Worm (Caenorhabditis elegans) whole organism, late embryonic: Measurements from ENCODE around the gene B0416.7.

Experiments used
- C08G9.2 ChIP-seq: sonication (generic microtip); optimal IDR thresholded peaks from 2 replicates; lab custom pipeline; 2016; ENCODE audit warnings: mild to moderate bottlenecking, missing genetic modification characterization, moderate library complexity, missing compliant biosample characterization
- C38D4.7 ChIP-seq: fragments of 200-800 bp; sonication (Bioruptor generic); optimal IDR thresholded peaks from 2 replicates; lab custom pipeline; 2018; ENCODE audit warnings: mild to moderate bottlenecking, missing genetic modification characterization, moderate library complexity, missing compliant biosample characterization
- K02D7.2 ChIP-seq: sonication (generic microtip); optimal IDR thresholded peaks from 2 replicates; lab custom pipeline; 2017; ENCODE audit warnings: mild to moderate bottlenecking, missing genetic modification characterization, missing compliant biosample characterization
- T23F11.4 ChIP-seq: fragments of 200-800 bp; sonication (Bioruptor generic); optimal IDR thresholded peaks from 2 replicates; lab custom pipeline; 2018; ENCODE audit warnings: mild to moderate bottlenecking, missing genetic modification characterization, missing compliant biosample characterization
- Y22D7AL.16 ChIP-seq: sonication (generic microtip); optimal IDR thresholded peaks from 2 replicates; lab custom pipeline; 2016; ENCODE audit warnings: missing genetic modification characterization, missing compliant biosample characterization
- ahr-1 ChIP-seq: sonication (generic microtip); optimal IDR thresholded peaks from 2 replicates; lab custom pipeline; 2016; ENCODE audit warnings: missing genetic modification characterization, missing compliant biosample characterization
- ama-1 ChIP-seq: fragments of 150-350 bp; optimal IDR thresholded peaks from 2 replicates; lab custom pipeline; 2014
- ceh-18 ChIP-seq: sonication (generic microtip); optimal IDR thresholded peaks from 2 replicates; lab custom pipeline; 2016; ENCODE audit warnings: missing genetic modification characterization, missing compliant biosample characterization
- ceh-2 ChIP-seq: sonication (generic microtip); optimal IDR thresholded peaks from 2 replicates; lab custom pipeline; 2016; ENCODE audit warnings: missing genotype, missing genetic modification characterization, missing compliant biosample characterization
- ceh-24 ChIP-seq: sonication (generic microtip); optimal IDR thresholded peaks from 2 replicates; lab custom pipeline; 2016; ENCODE audit warnings: mild to moderate bottlenecking, missing genetic modification characterization, missing compliant biosample characterization
- ceh-30 ChIP-seq: fragments of 150-350 bp; optimal IDR thresholded peaks from 2 replicates; lab custom pipeline; 2014; ENCODE audit warnings: missing biosample characterization, missing genetic modification characterization
- ceh-34 ChIP-seq: sonication (generic microtip); optimal IDR thresholded peaks from 2 replicates; lab custom pipeline; 2016; ENCODE audit warnings: mild to moderate bottlenecking, missing genetic modification characterization, missing compliant biosample characterization
- ceh-48 ChIP-seq: sonication (generic microtip); optimal IDR thresholded peaks from 2 replicates; lab custom pipeline; 2016; ENCODE audit warnings: missing genetic modification characterization, inconsistent platforms, missing compliant biosample characterization
- ceh-6 ChIP-seq: fragments of 200-800 bp; sonication (Bioruptor generic); optimal IDR thresholded peaks from 2 replicates; lab custom pipeline; 2018; ENCODE audit warnings: mild to moderate bottlenecking, missing genetic modification characterization, missing compliant biosample characterization
- dmd-4 ChIP-seq: sonication (generic microtip); optimal IDR thresholded peaks from 2 replicates; lab custom pipeline; 2016; ENCODE audit warnings: borderline replicate concordance, missing genetic modification characterization, missing compliant biosample characterization
- dve-1 ChIP-seq: sonication (generic microtip); optimal IDR thresholded peaks from 2 replicates; lab custom pipeline; 2017; ENCODE audit warnings: antibody characterized with exemption, mild to moderate bottlenecking, missing genetic modification characterization, missing compliant biosample characterization
- elt-2 ChIP-seq: sonication (generic microtip); optimal IDR thresholded peaks from 2 replicates; lab custom pipeline; 2016; ENCODE audit warnings: missing genetic modification reagents, missing genetic modification characterization, missing compliant biosample characterization
- elt-4 ChIP-seq: sonication (generic microtip); optimal IDR thresholded peaks from 2 replicates; lab custom pipeline; 2016; ENCODE audit warnings: missing genetic modification characterization, missing compliant biosample characterization
- eyg-1 ChIP-seq: sonication (generic microtip); optimal IDR thresholded peaks from 2 replicates; lab custom pipeline; 2016; ENCODE audit warnings: missing genotype, missing genetic modification characterization, missing compliant biosample characterization
- fax-1 ChIP-seq: sonication (generic microtip); optimal IDR thresholded peaks from 2 replicates; lab custom pipeline; 2016; ENCODE audit warnings: missing genotype, missing genetic modification characterization, missing compliant biosample characterization
- fkh-6 ChIP-seq: sonication (generic microtip); optimal IDR thresholded peaks from 2 replicates; lab custom pipeline; 2016; ENCODE audit warnings: missing genetic modification characterization, missing compliant biosample characterization
- gmeb-2 ChIP-seq: sonication (generic microtip); optimal IDR thresholded peaks from 2 replicates; lab custom pipeline; 2016; ENCODE audit warnings: missing genetic modification characterization, inconsistent platforms, missing compliant biosample characterization
- hlh-13 ChIP-seq: fragments of 200-800 bp; sonication (Bioruptor generic); optimal IDR thresholded peaks from 2 replicates; lab custom pipeline; 2018; ENCODE audit warnings: mild to moderate bottlenecking, missing genetic modification characterization, missing compliant biosample characterization
- hlh-6 ChIP-seq: sonication (generic microtip); optimal IDR thresholded peaks from 2 replicates; lab custom pipeline; 2016; ENCODE audit warnings: missing genotype, missing genetic modification characterization, missing compliant biosample characterization
- hlh-8 ChIP-seq: sonication (generic microtip); optimal IDR thresholded peaks from 2 replicates; lab custom pipeline; 2016; ENCODE audit warnings: missing genotype, missing genetic modification characterization, missing compliant biosample characterization
- lim-6 ChIP-seq: sonication (generic microtip); optimal IDR thresholded peaks from 2 replicates; lab custom pipeline; 2016; ENCODE audit warnings: missing genetic modification characterization, missing compliant biosample characterization
- lin-11 ChIP-seq: fragments of 200-800 bp; sonication (Bioruptor generic); optimal IDR thresholded peaks from 2 replicates; lab custom pipeline; 2018; ENCODE audit warnings: mild to moderate bottlenecking, missing genetic modification characterization, missing compliant biosample characterization
- madf-2 ChIP-seq: sonication (generic microtip); optimal IDR thresholded peaks from 2 replicates; lab custom pipeline; 2017; ENCODE audit warnings: missing genetic modification characterization, missing compliant biosample characterization
- mec-3 ChIP-seq: sonication (generic microtip); optimal IDR thresholded peaks from 2 replicates; lab custom pipeline; 2016; ENCODE audit warnings: borderline replicate concordance, missing genetic modification characterization, missing compliant biosample characterization
- nhr-232 ChIP-seq: sonication (generic microtip); optimal IDR thresholded peaks from 2 replicates; lab custom pipeline; 2016; ENCODE audit warnings: missing genetic modification characterization, missing compliant biosample characterization
- npax-4 ChIP-seq: sonication (generic microtip); optimal IDR thresholded peaks from 2 replicates; lab custom pipeline; 2016; ENCODE audit warnings: missing genetic modification characterization, missing compliant biosample characterization
- pag-3 ChIP-seq: sonication (generic microtip); optimal IDR thresholded peaks from 2 replicates; lab custom pipeline; 2016; ENCODE audit warnings: missing compliant biosample characterization, missing genetic modification characterization, borderline replicate concordance
- pat-9 ChIP-seq: fragments of 200-800 bp; sonication (Bioruptor generic); optimal IDR thresholded peaks from 2 replicates; lab custom pipeline; 2018; ENCODE audit warnings: mild to moderate bottlenecking, missing genetic modification characterization, moderate library complexity, missing compliant biosample characterization
- pax-1 ChIP-seq: fragments of 150-350 bp; optimal IDR thresholded peaks from 2 replicates; lab custom pipeline; 2014; ENCODE audit warnings: missing biosample characterization, missing genetic modification characterization
- pqm-1 ChIP-seq: sonication (generic microtip); optimal IDR thresholded peaks from 2 replicates; lab custom pipeline; 2016; ENCODE audit warnings: missing genetic modification characterization, missing compliant biosample characterization
- pros-1 ChIP-seq: fragments of 150-350 bp; optimal IDR thresholded peaks from 2 replicates; lab custom pipeline; 2014; ENCODE audit warnings: missing biosample characterization, missing genetic modification reagents, missing genetic modification characterization
- ref-2 ChIP-seq: sonication (generic microtip); optimal IDR thresholded peaks from 2 replicates; lab custom pipeline; 2016; ENCODE audit warnings: missing genetic modification characterization, missing compliant biosample characterization
- rnt-1 ChIP-seq: sonication (generic microtip); optimal IDR thresholded peaks from 2 replicates; lab custom pipeline; 2016; ENCODE audit warnings: missing genetic modification characterization, missing compliant biosample characterization
- sox-2 ChIP-seq: fragments of 200-800 bp; sonication (Bioruptor generic); IDR thresholded peaks from 2 replicates; pipeline ENCODE4 v1.3.6; 2022; ENCODE audit warnings: missing genetic modification reagents, missing genetic modification characterization, missing compliant biosample characterization
- sox-4 ChIP-seq: sonication (generic microtip); optimal IDR thresholded peaks from 2 replicates; lab custom pipeline; 2017; ENCODE audit warnings: mild to moderate bottlenecking, missing genetic modification characterization, inconsistent platforms, missing compliant biosample characterization
- syd-9 ChIP-seq: sonication (generic microtip); optimal IDR thresholded peaks from 2 replicates; lab custom pipeline; 2016; ENCODE audit warnings: mild to moderate bottlenecking, missing genetic modification characterization, moderate library complexity, missing compliant biosample characterization
- tbx-2 ChIP-seq: sonication (generic microtip); optimal IDR thresholded peaks from 2 replicates; lab custom pipeline; 2016; ENCODE audit warnings: missing genetic modification characterization, missing compliant biosample characterization
- tbx-7 ChIP-seq: sonication (generic microtip); optimal IDR thresholded peaks from 2 replicates; lab custom pipeline; 2016; ENCODE audit warnings: missing genotype, missing genetic modification characterization, missing compliant biosample characterization
- ttx-3 ChIP-seq: sonication (generic microtip); optimal IDR thresholded peaks from 2 replicates; lab custom pipeline; 2016; ENCODE audit warnings: missing genetic modification reagents, missing genetic modification characterization, missing compliant biosample characterization
- unc-3 ChIP-seq, 2 experiments: fragments of 200-800 bp in 1 of 2; sonication (Bioruptor generic) in 1 of 2; sonication (generic microtip) in 1 of 2; conservative IDR thresholded peaks in 1 of 2; optimal IDR thresholded peaks in 1 of 2; 2 replicates each; pipeline versions ENCODE4 v1.3.6 to Lab custom; 2016 to 2022; ENCODE audit warnings: missing compliant biosample characterization in 2 of 2, missing genetic modification characterization in 2 of 2, missing genetic modification reagents in 1 of 2
- unc-55 ChIP-seq: sonication (generic microtip); optimal IDR thresholded peaks from 2 replicates; lab custom pipeline; 2017; ENCODE audit warnings: missing biosample characterization, missing genetic modification reagents, missing genetic modification characterization
- zip-5 ChIP-seq: sonication (generic microtip); optimal IDR thresholded peaks from 2 replicates; lab custom pipeline; 2016; ENCODE audit warnings: missing genetic modification characterization, missing compliant biosample characterization

B0416.7 gene

ce11 chrX:9296591-9296990, 1.1 kb downstream of the B0416.7 start, which contains the start of gene gly-13 (continued):
- TF ChIP-seq pqm-1 (tag; lab: Kevin White, UChicago): no peak
- no peak for TF ChIP-seq pros-1 (tag; lab: Kevin White, UChicago)
- peak; percentile 62 for TF ChIP-seq rnt-1 (tag; lab: Kevin White, UChicago)
- peak; percentile 56 for TF ChIP-seq pat-9 (tag; lab: Kevin White, UChicago)
- peak; percentile 61 for TF ChIP-seq zip-5 (tag; lab: Kevin White, UChicago)
- TF ChIP-seq ceh-30 (tag; lab: Kevin White, UChicago): no peak
- peak; percentile 51 for TF ChIP-seq ceh-6
- TF ChIP-seq madf-2 (tag; lab: Kevin White, UChicago): peak; percentile 43
- TF ChIP-seq fkh-6 (tag; lab: Kevin White, UChicago): peak; percentile 29
- peak; percentile 22 for TF ChIP-seq T23F11.4 (GFP tag; lab: Kevin White, UChicago)
- TF ChIP-seq Y22D7AL.16 (tag; lab: Kevin White, UChicago): peak; percentile 30
- peak; percentile 44 for TF ChIP-seq gmeb-2 (tag; lab: Kevin White, UChicago)
- no peak for TF ChIP-seq hlh-6 (tag; lab: Kevin White, UChicago)
- no peak for TF ChIP-seq elt-4 (tag; lab: Kevin White, UChicago)
- peak; percentile 48 for TF ChIP-seq hlh-13
- peak; percentile 48 for TF ChIP-seq C38D4.7
- TF ChIP-seq sox-4 (tag; lab: Kevin White, UChicago): peak; percentile 70
- peak; percentile 76 for TF ChIP-seq fax-1 (tag; lab: Kevin White, UChicago)
- peak; percentile 76 for TF ChIP-seq tbx-2 (tag; lab: Kevin White, UChicago)
- peak; percentile 38 for TF ChIP-seq ceh-2 (tag; lab: Kevin White, UChicago)
- TF ChIP-seq lim-6: no peak
- no peak for TF ChIP-seq ama-1 (lab: Kevin White, UChicago)
- TF ChIP-seq unc-55 (GFP tag; lab: Kevin White, UChicago): no peak
- no peak for TF ChIP-seq C08G9.2 (tag; lab: Kevin White, UChicago)
- TF ChIP-seq ref-2 (tag; lab: Kevin White, UChicago): peak; percentile 44
- TF ChIP-seq ceh-48 (tag; lab: Kevin White, UChicago): no peak
- TF ChIP-seq sox-2 (GFP tag; lab: Robert Waterston, UW): no peak
- TF ChIP-seq pag-3 (tag; lab: Kevin White, UChicago): no peak
- no peak for TF ChIP-seq eyg-1 (tag; lab: Kevin White, UChicago)
- TF ChIP-seq dve-1: peak; percentile 2
- TF ChIP-seq ttx-3: peak; percentile 71
- TF ChIP-seq npax-4 (tag; lab: Kevin White, UChicago): peak; percentile 39
- peak; percentile 82 for TF ChIP-seq elt-2 (tag; lab: Kevin White, UChicago)
- TF ChIP-seq dmd-4 (tag; lab: Kevin White, UChicago): peak; percentile 26
- peak; percentile 52 for TF ChIP-seq nhr-232 (tag; lab: Kevin White, UChicago)
- peak; percentile 31 for TF ChIP-seq syd-9 (tag; lab: Kevin White, UChicago)

ce11 chrX:9295471-9295870, 2.3 kb downstream of the B0416.7 start:
- no peak for TF ChIP-seq tbx-7 (tag; lab: Kevin White, UChicago)

- TF ChIP-seq ceh-18 (tag; lab: Kevin White, UChicago) (no peak), K02D7.2 (no peak), sox-2 (GFP tag; lab: Robert Waterston, UW) (no peak), ceh-34 (tag; lab: Kevin White, UChicago) (no peak), pros-1 (tag; lab: Kevin White, UChicago) (no peak), ttx-3 (no peak), fkh-6 (tag; lab: Kevin White, UChicago) (no peak), C08G9.2 (tag; lab: Kevin White, UChicago) (no peak), lim-6 (no peak), mec-3 (tag; lab: Kevin White, UChicago) (no peak), ceh-48 (tag; lab: Kevin White, UChicago) (no peak), pax-1 (no peak), ceh-24 (no peak), ahr-1 (tag; lab: Kevin White, UChicago) (no peak), pqm-1 (tag; lab: Kevin White, UChicago) (no peak), dmd-4 (tag; lab: Kevin White, UChicago) (no peak), unc-3 (GFP tag; conservative IDR thresholded peaks at IDR 0.05; lab: Robert Waterston, UW) (no peak), unc-3 (tag; optimal IDR thresholded peaks at IDR 0.05; lab: Kevin White, UChicago) (no peak), dve-1 (no peak), hlh-8 (no peak), lin-11 (tag; lab: Kevin White, UChicago) (no peak)
- TF ChIP-seq, all 69 proteins: peak for 0
These were observed 6.4 kb downstream of the B0416.7 start, which contains the start of gene B0416.3 for ce11 chrX:9291345-9291744. Gene B0416.3, plus strand, starts transcription at chrX:9291645.
